Worm (Caenorhabditis elegans) whole organism, L1 larva: ENCODE data around the gene W04G3.5.

Experiments used
- nhr-28 ChIP-seq: fragments of 150-350 bp; optimal IDR thresholded peaks from 2 replicates; lab custom pipeline; 2014; ENCODE audit warnings: missing biosample characterization, missing genetic modification characterization
- nhr-77 ChIP-seq: fragments of 150-350 bp; optimal IDR thresholded peaks from 2 replicates; lab custom pipeline; 2014; ENCODE audit warnings: missing biosample characterization, missing genetic modification characterization

DNA sequence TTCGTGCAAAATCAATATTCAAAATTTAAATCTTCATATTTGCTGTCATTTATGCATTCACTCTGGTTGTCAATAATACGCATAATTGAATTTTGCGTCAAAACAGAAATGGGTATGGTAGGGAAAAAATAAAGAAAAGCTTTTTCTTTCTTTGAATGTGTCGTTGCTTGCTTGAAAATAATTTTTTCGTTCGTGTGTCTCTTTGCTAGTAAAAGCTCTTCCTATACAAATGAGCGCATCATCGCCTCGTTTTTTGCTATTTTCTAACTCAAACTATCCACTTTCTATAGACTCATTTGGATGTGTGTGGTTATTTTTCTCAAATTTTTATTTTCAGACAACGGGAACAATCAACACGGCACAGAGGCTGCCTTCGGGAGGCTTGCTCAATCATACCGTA is 44.8 kb upstream of the W04G3.5 start, which contains the start of gene ldb-1:
- TF ChIP-seq nhr-28 (tag; lab: Kevin White, UChicago) (no peak), nhr-77 (tag; lab: Kevin White, UChicago) (no peak)
